Worm (Caenorhabditis elegans) whole organism, L2 larva: ENCODE results near the gene T28A11.25.

ENCODE experiments used
- C34F6.9 ChIP-seq: fragments of 150-350 bp; optimal IDR thresholded peaks from 2 replicates; lab custom pipeline; 2014; ENCODE audit warnings: missing biosample characterization, missing genetic modification characterization
- F13H6.1 ChIP-seq: sonication (generic microtip); optimal IDR thresholded peaks from 2 replicates; lab custom pipeline; 2016; ENCODE audit warnings: missing genetic modification characterization, missing compliant biosample characterization
- R02D3.7 ChIP-seq: fragments of 150-350 bp; optimal IDR thresholded peaks from 2 replicates; lab custom pipeline; 2014; ENCODE audit warnings: missing biosample characterization, missing genetic modification characterization
- Y55F3AM.14 ChIP-seq: fragments of 200-800 bp; sonication (Bioruptor generic); optimal IDR thresholded peaks from 2 replicates; lab custom pipeline; 2018; ENCODE audit warnings: mild to moderate bottlenecking, missing genetic modification characterization, missing compliant biosample characterization
- ZK546.5 ChIP-seq: sonication (generic microtip); optimal IDR thresholded peaks from 2 replicates; lab custom pipeline; 2017; ENCODE audit warnings: missing biosample characterization, missing genetic modification characterization
- alr-1 ChIP-seq: fragments of 150-350 bp; optimal IDR thresholded peaks from 2 replicates; lab custom pipeline; 2014; ENCODE audit warnings: missing biosample characterization, missing genetic modification characterization
- ama-1 ChIP-seq: fragments of 150-350 bp; optimal IDR thresholded peaks from 2 replicates; lab custom pipeline; 2018; ENCODE audit warnings: inconsistent platforms
- blmp-1 ChIP-seq: sonication (generic microtip); optimal IDR thresholded peaks from 2 replicates; lab custom pipeline; 2017; ENCODE audit warnings: missing genetic modification characterization, mild to moderate bottlenecking, missing compliant biosample characterization, antibody characterized with exemption, moderate library complexity; ENCODE audit not compliant: insufficient read depth
- crh-2 ChIP-seq: sonication (generic microtip); optimal IDR thresholded peaks from 2 replicates; lab custom pipeline; 2017; ENCODE audit warnings: missing biosample characterization, missing genetic modification characterization
- dmd-4 ChIP-seq: sonication (generic microtip); optimal IDR thresholded peaks from 2 replicates; lab custom pipeline; 2017; ENCODE audit warnings: missing biosample characterization, missing genetic modification characterization
- egl-27 ChIP-seq: sonication (generic microtip); optimal IDR thresholded peaks from 3 replicates; lab custom pipeline; 2017; ENCODE audit warnings: missing biosample characterization, missing genetic modification reagents, missing genetic modification characterization
- elt-1 ChIP-seq: fragments of 150-350 bp; optimal IDR thresholded peaks from 2 replicates; lab custom pipeline; 2014; ENCODE audit warnings: missing biosample characterization, missing genetic modification characterization
- elt-3 ChIP-seq: sonication (generic microtip); optimal IDR thresholded peaks from 2 replicates; lab custom pipeline; 2017; ENCODE audit warnings: missing biosample characterization, missing genetic modification characterization
- fos-1 ChIP-seq: fragments of 150-350 bp; optimal IDR thresholded peaks from 2 replicates; lab custom pipeline; 2014; ENCODE audit warnings: missing biosample characterization, missing genetic modification characterization
- gmeb-1 ChIP-seq: fragments of 150-350 bp; optimal IDR thresholded peaks from 2 replicates; lab custom pipeline; 2014; ENCODE audit warnings: missing biosample characterization, missing genetic modification characterization
- lin-11 ChIP-seq: fragments of 150-350 bp; sonication (generic microtip); optimal IDR thresholded peaks from 2 replicates; lab custom pipeline; 2014; ENCODE audit warnings: missing biosample characterization, missing genetic modification characterization, inconsistent platforms, mixed read lengths
- lin-13 ChIP-seq: fragments of 150-350 bp; optimal IDR thresholded peaks from 2 replicates; lab custom pipeline; 2014; ENCODE audit warnings: missing biosample characterization, missing genetic modification reagents, missing genetic modification characterization
- lin-39 ChIP-seq: fragments of 150-350 bp; optimal IDR thresholded peaks from 2 replicates; lab custom pipeline; 2014; ENCODE audit warnings: missing biosample characterization, missing genetic modification reagents, missing genetic modification characterization
- lsy-2 ChIP-seq, 2 experiments: fragments of 150-350 bp in 1 of 2; sonication (generic microtip) in 1 of 2; optimal IDR thresholded peaks; 2 replicates each; lab custom pipeline; 2014 to 2017; ENCODE audit warnings: missing biosample characterization in 2 of 2, missing genetic modification characterization in 2 of 2
- mab-5 ChIP-seq: fragments of 150-350 bp; optimal IDR thresholded peaks from 2 replicates; lab custom pipeline; 2014; ENCODE audit warnings: missing biosample characterization, missing genetic modification characterization
- mbf-1 ChIP-seq: sonication (generic microtip); optimal IDR thresholded peaks from 2 replicates; lab custom pipeline; 2017; ENCODE audit warnings: missing biosample characterization, missing genetic modification characterization
- mdl-1 ChIP-seq, 2 experiments: fragments of 150-350 bp in 1 of 2; sonication (generic microtip) in 1 of 2; optimal IDR thresholded peaks; 2 replicates each; lab custom pipeline; 2017; ENCODE audit warnings: missing biosample characterization in 2 of 2, missing genetic modification characterization in 2 of 2
- nhr-10 ChIP-seq: sonication (generic microtip); optimal IDR thresholded peaks from 2 replicates; lab custom pipeline; 2017; ENCODE audit warnings: missing biosample characterization, missing genetic modification characterization
- nhr-21 ChIP-seq: fragments of 150-350 bp; optimal IDR thresholded peaks from 2 replicates; lab custom pipeline; 2014; ENCODE audit warnings: missing biosample characterization, missing genetic modification characterization
- nhr-23 ChIP-seq: fragments of 150-350 bp; optimal IDR thresholded peaks from 2 replicates; lab custom pipeline; 2014; ENCODE audit warnings: missing biosample characterization, missing genetic modification reagents, missing genetic modification characterization
- nhr-237 ChIP-seq: fragments of 150-350 bp; optimal IDR thresholded peaks from 2 replicates; lab custom pipeline; 2014; ENCODE audit warnings: missing biosample characterization, missing genetic modification characterization
- nhr-6 ChIP-seq: fragments of 150-350 bp; optimal IDR thresholded peaks from 2 replicates; lab custom pipeline; 2014; ENCODE audit warnings: missing biosample characterization, missing genetic modification characterization
- nhr-77 ChIP-seq: fragments of 150-350 bp; optimal IDR thresholded peaks from 2 replicates; lab custom pipeline; 2014; ENCODE audit warnings: missing biosample characterization, missing genetic modification characterization
- sem-4 ChIP-seq: fragments of 150-350 bp; optimal IDR thresholded peaks from 2 replicates; lab custom pipeline; 2014; ENCODE audit warnings: missing biosample characterization, missing genetic modification reagents, missing genetic modification characterization
- skn-1 ChIP-seq: sonication (generic microtip); optimal IDR thresholded peaks from 2 replicates; lab custom pipeline; 2017; ENCODE audit warnings: missing biosample characterization, missing genetic modification characterization
- sma-3 ChIP-seq: sonication (generic microtip); optimal IDR thresholded peaks from 2 replicates; lab custom pipeline; 2016; ENCODE audit warnings: missing genetic modification reagents, missing genetic modification characterization, missing compliant biosample characterization
- sma-9 ChIP-seq, 2 experiments: fragments of 150-350 bp in 1 of 2; sonication (generic microtip) in 1 of 2; optimal IDR thresholded peaks; 2 replicates each; lab custom pipeline; 2014 to 2016; ENCODE audit warnings: missing genetic modification characterization in 2 of 2, mild to moderate bottlenecking in 1 of 2, missing biosample characterization in 1 of 2, missing compliant biosample characterization in 1 of 2, missing genetic modification reagents in 1 of 2, moderate library complexity in 1 of 2
- snpc-4 ChIP-seq: fragments of 150-350 bp; optimal IDR thresholded peaks from 2 replicates; lab custom pipeline; 2014; ENCODE audit warnings: missing biosample characterization, missing genetic modification characterization
- unc-39 ChIP-seq: fragments of 150-350 bp; optimal IDR thresholded peaks from 2 replicates; lab custom pipeline; 2014; ENCODE audit warnings: missing biosample characterization, missing genetic modification characterization
- unc-55 ChIP-seq: fragments of 150-350 bp; sonication (generic microtip); optimal IDR thresholded peaks from 3 replicates; lab custom pipeline; 2014; ENCODE audit warnings: missing biosample characterization, missing genetic modification reagents, missing genetic modification characterization
- unc-62 ChIP-seq: fragments of 150-350 bp; optimal IDR thresholded peaks from 2 replicates; lab custom pipeline; 2014; ENCODE audit warnings: missing biosample characterization, missing genetic modification reagents, missing genetic modification characterization
- ztf-1 ChIP-seq: fragments of 200-800 bp; sonication (Bioruptor generic); conservative IDR thresholded peaks from 2 replicates; pipeline ENCODE4 v1.3.6; 2022; ENCODE audit warnings: missing genetic modification characterization, missing compliant biosample characterization
- ztf-11 ChIP-seq: sonication (generic microtip); optimal IDR thresholded peaks from 2 replicates; lab custom pipeline; 2017; ENCODE audit warnings: missing biosample characterization, missing genetic modification characterization
- ztf-4 ChIP-seq: fragments of 150-350 bp; optimal IDR thresholded peaks from 2 replicates; lab custom pipeline; 2014; ENCODE audit warnings: missing biosample characterization, missing genetic modification characterization

T28A11.25 gene

ce11 chrV:3281523-3281922, at the start of gene T28A11.25:
Gene T28A11.25 (plus strand): TSS chrV:3281823.
- TF ChIP-seq sma-9 (GFP tag; optimal IDR thresholded peaks at IDR 0.05; lab: Kevin White, UChicago) (peak; percentile 64), sma-9 (tag; optimal IDR thresholded peaks at IDR 0.05; lab: Kevin White, UChicago) (no peak), mbf-1 (tag; lab: Kevin White, UChicago) (no peak), alr-1 (tag; lab: Kevin White, UChicago) (no peak), sma-3 (GFP tag; lab: Kevin White, UChicago) (no peak)

- no peak for TF ChIP-seq dmd-4 (tag; lab: Kevin White, UChicago)
- no peak for TF ChIP-seq C34F6.9 (tag; lab: Kevin White, UChicago)
- TF ChIP-seq lin-39, result no peak
- TF ChIP-seq nhr-77, result no peak
- no peak for TF ChIP-seq mbf-1 (tag; lab: Kevin White, UChicago)
- TF ChIP-seq nhr-21, result no peak
- no peak for TF ChIP-seq Y55F3AM.14
- TF ChIP-seq lin-11, result no peak
- no peak for TF ChIP-seq nhr-237 (tag; lab: Kevin White, UChicago)
- no peak for TF ChIP-seq crh-2
- no peak for TF ChIP-seq elt-3
- no peak for TF ChIP-seq F13H6.1 (tag; lab: Kevin White, UChicago)
- no peak for TF ChIP-seq gmeb-1 (tag; lab: Kevin White, UChicago)
- no peak for TF ChIP-seq R02D3.7 (tag; lab: Kevin White, UChicago)
- TF ChIP-seq alr-1 (tag; lab: Kevin White, UChicago), result no peak
Observed at ce11 chrV:3234887-3235286, 46.7 kb upstream of the T28A11.25 start, which contains the start of gene K08D9.6. Gene K08D9.6 (minus strand): TSS chrV:3234987.

ce11 chrV:3236610-3237009, 45.0 kb upstream of the T28A11.25 start, which contains the start of the genes K08D9.9 and str-16:
Gene K08D9.9 (minus strand): TSS chrV:3236710.
Gene str-16 (plus strand): TSS chrV:3236875.
- TF ChIP-seq snpc-4 (tag; lab: Kevin White, UChicago) (no peak), ama-1 (lab: Kevin White, UChicago) (no peak), crh-2 (no peak), mdl-1 (tag; optimal IDR thresholded peaks at IDR 0.05; lab: Kevin White, UChicago) (no peak), F13H6.1 (tag; lab: Kevin White, UChicago) (no peak), nhr-21 (no peak), mab-5 (no peak), unc-55 (GFP tag; lab: Kevin White, UChicago) (no peak), unc-39 (no peak), fos-1 (tag; lab: Kevin White, UChicago) (no peak), ZK546.5 (no peak), nhr-10 (tag; lab: Kevin White, UChicago) (no peak), lin-39 (no peak), sma-9 (GFP tag; optimal IDR thresholded peaks at IDR 0.05; lab: Kevin White, UChicago) (no peak), sma-9 (tag; optimal IDR thresholded peaks at IDR 0.05; lab: Kevin White, UChicago) (no peak), egl-27 (no peak), ztf-11 (no peak), nhr-23 (tag; lab: Kevin White, UChicago) (no peak), nhr-6 (tag; lab: Kevin White, UChicago) (no peak), unc-62 (GFP tag; lab: Kevin White, UChicago) (no peak), elt-1 (tag; lab: Kevin White, UChicago) (no peak)

ce11 chrV:3241175-3241574, 40.4 kb upstream of the T28A11.25 start, which contains the start of gene srj-11:
Gene srj-11 (plus strand): TSS chrV:3241424.
- TF ChIP-seq ZK546.5 (no peak), ztf-4 (tag; lab: Kevin White, UChicago) (no peak), ama-1 (lab: Kevin White, UChicago) (no peak)

- TF ChIP-seq C34F6.9 (tag; lab: Kevin White, UChicago) (no peak), nhr-10 (tag; lab: Kevin White, UChicago) (no peak), lsy-2 (tag; optimal IDR thresholded peaks at IDR 0.05; lab: Kevin White, UChicago) (no peak), egl-27 (no peak), R02D3.7 (tag; lab: Kevin White, UChicago) (no peak), skn-1 (no peak), elt-3 (no peak), gmeb-1 (tag; lab: Kevin White, UChicago) (no peak), sem-4 (tag; lab: Kevin White, UChicago) (no peak), mbf-1 (tag; lab: Kevin White, UChicago) (no peak), sma-3 (GFP tag; lab: Kevin White, UChicago) (no peak), ztf-1 (GFP tag; lab: Robert Waterston, UW) (no peak), Y55F3AM.14 (no peak), blmp-1 (tag; lab: Kevin White, UChicago) (no peak), nhr-6 (tag; lab: Kevin White, UChicago) (no peak), lin-13 (GFP tag; lab: Kevin White, UChicago) (no peak), ama-1 (lab: Kevin White, UChicago) (no peak)
Observed at ce11 chrV:3242984-3243383, 38.6 kb upstream of the T28A11.25 start, which contains the start of gene gst-23. Gene gst-23 (plus strand): TSS chrV:3243284.
